Worm (Caenorhabditis elegans): ENCODE results near the gene Y37D8A.5.

ce11 chrIII:12833079-12833478 is 22.2 kb downstream of the Y37D8A.5 start:
- TF ChIP-seq ztf-11 (tag; optimal IDR thresholded peaks at IDR 0.05) (no peak), lin-13 (tag; optimal IDR thresholded peaks at IDR 0.05) (no peak), nhr-2 (tag; optimal IDR thresholded peaks at IDR 0.05) (no peak), nhr-12 (tag; optimal IDR thresholded peaks at IDR 0.05) (no peak), nhr-237 (tag; optimal IDR thresholded peaks at IDR 0.05) (no peak), mep-1 (tag; optimal IDR thresholded peaks at IDR 0.05) (no peak)

Measured in whole organism, mixed stage, embryonic.